Worm (Caenorhabditis elegans): ENCODE results near the gene ula-1.

ce11 chrIII:4905405-4905804 is 14.7 kb downstream of the ula-1 start, which contains the start of gene F26F4.8:
- TF ChIP-seq fos-1 (tag; optimal IDR thresholded peaks at IDR 0.05), result no peak
- TF ChIP-seq nhr-6 (tag; optimal IDR thresholded peaks at IDR 0.05), result no peak
- TF ChIP-seq lsy-2 (tag; optimal IDR thresholded peaks at IDR 0.05), result no peak
- TF ChIP-seq pha-4 (GFP tag; IDR thresholded peaks at IDR 0.05), result no peak
- TF ChIP-seq pha-4 (tag; optimal IDR thresholded peaks at IDR 0.05), result no peak
- no peak for TF ChIP-seq R02D3.7 (tag; optimal IDR thresholded peaks at IDR 0.05)
- no peak for TF ChIP-seq ztf-11 (tag; optimal IDR thresholded peaks at IDR 0.05)
- no peak for TF ChIP-seq ceh-82 (tag; optimal IDR thresholded peaks at IDR 0.05)
- no peak for TF ChIP-seq zip-11 (GFP tag; IDR thresholded peaks at IDR 0.05)
- TF ChIP-seq egl-43 (GFP tag; IDR thresholded peaks at IDR 0.05), result no peak
- no peak for TF ChIP-seq mxl-2 (GFP tag; conservative IDR thresholded peaks at IDR 0.05)
- no peak for TF ChIP-seq nhr-237 (tag; optimal IDR thresholded peaks at IDR 0.05)
- TF ChIP-seq unc-39 (tag; optimal IDR thresholded peaks at IDR 0.05), result no peak
- TF ChIP-seq nhr-77 (tag; optimal IDR thresholded peaks at IDR 0.05), result no peak
- TF ChIP-seq mdl-1 (tag; optimal IDR thresholded peaks at IDR 0.05), result no peak
